Fruit fly (Drosophila melanogaster) whole organism, prepupa: Measurements from ENCODE around the gene CG44002.

ENCODE experiments used
- Blimp-1 ChIP-seq: fragments of 200-800 bp; sonication (Bioruptor generic); optimal IDR thresholded peaks from 3 replicates; lab custom pipeline; 2017; ENCODE audit warnings: missing biosample characterization, missing genetic modification characterization, mild to moderate bottlenecking, moderate library complexity, missing genetic modification reagents
- CG11902 ChIP-seq: fragments of 200-800 bp; sonication (Bioruptor generic); optimal IDR thresholded peaks from 3 replicates; lab custom pipeline; 2016; ENCODE audit warnings: missing biosample characterization, missing genetic modification characterization
- CG9139 ChIP-seq: fragments of 200-800 bp; sonication (Bioruptor generic); optimal IDR thresholded peaks from 3 replicates; lab custom pipeline; 2017; ENCODE audit warnings: missing biosample characterization, mild to moderate bottlenecking, missing genetic modification characterization
- Gug ChIP-seq: fragments of 200-800 bp; sonication (Bioruptor generic); IDR thresholded peaks from 2 replicates; pipeline ENCODE4 v1.3.6; 2022; ENCODE audit warnings: missing biosample characterization, missing genetic modification characterization
- Sox102F ChIP-seq: fragments of 200-800 bp; sonication (Bioruptor generic); optimal IDR thresholded peaks from 2 replicates; lab custom pipeline; 2016; ENCODE audit warnings: missing biosample characterization, mild to moderate bottlenecking, missing genetic modification characterization
- eg ChIP-seq: fragments of 200-800 bp; sonication (Bioruptor generic); IDR thresholded peaks from 3 replicates; pipeline ENCODE4 v1.3.6; 2022; ENCODE audit warnings: missing biosample characterization, missing genetic modification characterization
- fd85E ChIP-seq: fragments of 200-800 bp; sonication (Bioruptor generic); optimal IDR thresholded peaks from 3 replicates; lab custom pipeline; 2016; ENCODE audit warnings: missing biosample characterization, missing genetic modification characterization
- fkh ChIP-seq: fragments of 200-800 bp; sonication (Bioruptor generic); optimal IDR thresholded peaks from 3 replicates; lab custom pipeline; 2017; ENCODE audit warnings: missing biosample characterization, mild to moderate bottlenecking, missing genetic modification characterization, moderate library complexity
- lz ChIP-seq: fragments of 200-800 bp; sonication (Bioruptor generic); optimal IDR thresholded peaks from 3 replicates; lab custom pipeline; 2016; ENCODE audit warnings: missing biosample characterization, missing genetic modification characterization
- svp ChIP-seq: fragments of 200-800 bp; sonication (Bioruptor generic); peaks from one replicate; lab custom pipeline; 2016; ENCODE audit warnings: missing biosample characterization, missing genetic modification characterization

- TF ChIP-seq eg (no peak), Gug (GFP tag; lab: Robert Waterston, UW) (no peak), CG9139 (GFP tag; lab: Kevin White, UChicago) (no peak), Sox102F (GFP tag; lab: Kevin White, UChicago) (no peak), fkh (GFP tag; lab: Kevin White, UChicago) (no peak), CG11902 (GFP tag; lab: Kevin White, UChicago) (no peak), svp (no peak), fd85E (GFP tag; lab: Kevin White, UChicago) (no peak), lz (no peak), Blimp-1 (GFP tag; lab: Kevin White, UChicago) (no peak)
Measured at dm6 chr2L:3155804-3156203, 15.1 kb downstream of the CG44002 start.
